Fruit fly (Drosophila melanogaster) whole organism, adult: ENCODE data around the gene HHEX.

ENCODE experiments used
- CG7101 ChIP-seq: fragments of 200-800 bp; sonication (Bioruptor generic); optimal IDR thresholded peaks from 2 replicates; lab custom pipeline; 2018; ENCODE audit warnings: missing biosample characterization, mild to moderate bottlenecking, missing genetic modification characterization, moderate library complexity
- Mnt ChIP-seq: fragments of 200-800 bp; sonication (Bioruptor generic); optimal IDR thresholded peaks from 2 replicates; lab custom pipeline; 2016; ENCODE audit warnings: missing biosample characterization, mild to moderate bottlenecking, missing genetic modification characterization
- toe ChIP-seq: fragments of 200-800 bp; sonication (Bioruptor generic); optimal IDR thresholded peaks from 2 replicates; lab custom pipeline; 2016; ENCODE audit warnings: missing biosample characterization, missing genetic modification characterization

dm6 chr3R:21111964-21112740 is 31.4 kb upstream of the HHEX start:
- TF ChIP-seq CG7101 (no peak), Mnt (GFP tag; lab: Kevin White, UChicago) (peak; percentile 17), toe (GFP tag; lab: Kevin White, UChicago) (no peak)
